Fruit fly (Drosophila melanogaster) whole organism, embryonic: Measurements from ENCODE around the gene TwdlX.

ENCODE experiments used
- ATbp ChIP-seq: fragments of 200-800 bp; sonication (Bioruptor generic); optimal IDR thresholded peaks from 2 replicates; lab custom pipeline; 2017; ENCODE audit warnings: missing biosample characterization, mild to moderate bottlenecking, missing genetic modification characterization, missing genetic modification reagents
- Adf1 ChIP-seq: fragments of 200-800 bp; sonication (Bioruptor generic); IDR thresholded peaks from 2 replicates; pipeline ENCODE4 v1.3.6; 2022; ENCODE audit warnings: missing biosample characterization, missing genetic modification characterization
- CG10274 ChIP-seq: fragments of 200-800 bp; sonication (Bioruptor generic); optimal IDR thresholded peaks from 3 replicates; lab custom pipeline; 2017; ENCODE audit warnings: missing biosample characterization, mild to moderate bottlenecking, missing genetic modification characterization
- CG10979 ChIP-seq: fragments of 200-800 bp; sonication (Bioruptor generic); optimal IDR thresholded peaks from 2 replicates; lab custom pipeline; 2018; ENCODE audit warnings: missing biosample characterization, mild to moderate bottlenecking, missing genetic modification characterization, moderate library complexity
- CG11085 ChIP-seq: fragments of 200-800 bp; sonication (Bioruptor generic); IDR thresholded peaks from 2 replicates; pipeline ENCODE4 v1.3.6; 2022; ENCODE audit warnings: missing biosample characterization, missing genetic modification characterization
- CG11696 ChIP-seq: fragments of 200-800 bp; sonication (Bioruptor generic); IDR thresholded peaks from 2 replicates; pipeline ENCODE4 v1.3.6; 2022; ENCODE audit warnings: missing biosample characterization, missing genetic modification characterization
- CG12219 ChIP-seq: fragments of 200-800 bp; sonication (Bioruptor generic); optimal IDR thresholded peaks from 3 replicates; lab custom pipeline; 2018; ENCODE audit warnings: missing biosample characterization, mild to moderate bottlenecking, missing genetic modification characterization
- CG12236 ChIP-seq: fragments of 200-800 bp; sonication (Bioruptor generic); optimal IDR thresholded peaks from 2 replicates; lab custom pipeline; 2016; ENCODE audit warnings: missing biosample characterization, missing genetic modification characterization
- CG12942 ChIP-seq: fragments of 200-800 bp; sonication (Bioruptor generic); optimal IDR thresholded peaks from 3 replicates; lab custom pipeline; 2016; ENCODE audit warnings: missing biosample characterization, missing genetic modification characterization
- CG17359 ChIP-seq: fragments of 200-800 bp; sonication (Bioruptor generic); optimal IDR thresholded peaks from 3 replicates; lab custom pipeline; 2018; ENCODE audit warnings: missing biosample characterization, mild to moderate bottlenecking, missing genetic modification characterization, moderate library complexity
- CG17385 ChIP-seq: fragments of 200-800 bp; sonication (Bioruptor generic); optimal IDR thresholded peaks from 3 replicates; lab custom pipeline; 2018; ENCODE audit warnings: missing biosample characterization, mild to moderate bottlenecking, missing genetic modification characterization
- CG32532 ChIP-seq: fragments of 200-800 bp; sonication (Bioruptor generic); IDR thresholded peaks from 2 replicates; pipeline ENCODE4 v1.3.6; 2022; ENCODE audit warnings: missing biosample characterization, missing genetic modification characterization
- CG34376 ChIP-seq: fragments of 200-800 bp; sonication (Bioruptor generic); optimal IDR thresholded peaks from 2 replicates; lab custom pipeline; 2018; ENCODE audit warnings: missing biosample characterization, mild to moderate bottlenecking, missing genetic modification characterization
- CG6791 ChIP-seq: fragments of 200-800 bp; sonication (Bioruptor generic); IDR thresholded peaks from 3 replicates; pipeline ENCODE4 v1.3.6; 2022; ENCODE audit warnings: missing biosample characterization, missing genetic modification characterization; ENCODE audit not compliant: partially characterized antibody
- CG8388 ChIP-seq: fragments of 200-800 bp; sonication (Bioruptor generic); optimal IDR thresholded peaks from 2 replicates; lab custom pipeline; 2019; ENCODE audit warnings: missing biosample characterization, mild to moderate bottlenecking, missing genetic modification characterization, moderate library complexity
- CG8924 ChIP-seq: fragments of 200-800 bp; optimal IDR thresholded peaks from 3 replicates; lab custom pipeline; 2019; ENCODE audit warnings: missing biosample characterization, mild to moderate bottlenecking, missing genetic modification characterization, moderate library complexity
- CkIIα-i1 ChIP-seq: fragments of 200-800 bp; sonication (Bioruptor generic); IDR thresholded peaks from 2 replicates; pipeline ENCODE4 v1.3.6; 2022; ENCODE audit warnings: missing biosample characterization, missing genetic modification characterization
- CrebB ChIP-seq: fragments of 200-800 bp; sonication (Bioruptor generic); optimal IDR thresholded peaks from 3 replicates; lab custom pipeline; 2018; ENCODE audit warnings: missing biosample characterization, mild to moderate bottlenecking, missing genetic modification characterization
- D19B ChIP-seq: fragments of 200-800 bp; sonication (Bioruptor generic); optimal IDR thresholded peaks from 2 replicates; lab custom pipeline; 2017; ENCODE audit warnings: missing biosample characterization, mild to moderate bottlenecking, missing genetic modification characterization
- Dbx ChIP-seq: fragments of 200-800 bp; sonication (Bioruptor generic); IDR thresholded peaks from 3 replicates; pipeline ENCODE4 v1.3.6; 2022; ENCODE audit warnings: missing biosample characterization, missing genetic modification characterization
- E2f2 ChIP-seq: fragments of 200-800 bp; sonication (Bioruptor generic); IDR thresholded peaks from 2 replicates; pipeline ENCODE4 v1.3.6; 2022; ENCODE audit warnings: missing biosample characterization, missing genetic modification characterization
- Fer2 ChIP-seq: fragments of 200-800 bp; sonication (Bioruptor generic); optimal IDR thresholded peaks from 2 replicates; lab custom pipeline; 2018; ENCODE audit warnings: missing biosample characterization, mild to moderate bottlenecking, missing genetic modification characterization, moderate library complexity
- GATAe ChIP-seq: fragments of 200-800 bp; sonication (Bioruptor generic); conservative IDR thresholded peaks from 2 replicates; pipeline ENCODE4 v1.3.6; 2022; ENCODE audit warnings: missing biosample characterization, missing genetic modification characterization
- Hmx ChIP-seq: fragments of 200-800 bp; sonication (Bioruptor generic); optimal IDR thresholded peaks from 2 replicates; lab custom pipeline; 2016; ENCODE audit warnings: missing biosample characterization, missing genetic modification characterization
- MESR4 ChIP-seq: fragments of 200-800 bp; sonication (Bioruptor generic); optimal IDR thresholded peaks from 2 replicates; lab custom pipeline; 2018; ENCODE audit warnings: missing biosample characterization, mild to moderate bottlenecking, missing genetic modification characterization, moderate library complexity
- Meics ChIP-seq: fragments of 200-800 bp; sonication (Bioruptor generic); optimal IDR thresholded peaks from 2 replicates; lab custom pipeline; 2017; ENCODE audit warnings: missing biosample characterization, mild to moderate bottlenecking, missing genetic modification characterization
- Mes4 ChIP-seq: fragments of 200-800 bp; sonication (Bioruptor generic); optimal IDR thresholded peaks from 2 replicates; lab custom pipeline; 2016; ENCODE audit warnings: missing biosample characterization, missing genetic modification characterization
- Nf-YB ChIP-seq: fragments of 200-800 bp; sonication (Bioruptor generic); optimal IDR thresholded peaks from 3 replicates; lab custom pipeline; 2019; ENCODE audit warnings: missing biosample characterization, mild to moderate bottlenecking, missing genetic modification characterization, moderate library complexity
- Six4 ChIP-seq: fragments of 200-800 bp; sonication (Bioruptor generic); optimal IDR thresholded peaks from 2 replicates; lab custom pipeline; 2016; ENCODE audit warnings: missing biosample characterization, missing genetic modification characterization
- disco-r ChIP-seq: fragments of 200-800 bp; sonication (Bioruptor generic); optimal IDR thresholded peaks from 2 replicates; lab custom pipeline; 2016; ENCODE audit warnings: missing biosample characterization, missing genetic modification characterization
- en ChIP-seq: fragments of 200-800 bp; sonication (Bioruptor generic); optimal IDR thresholded peaks from 2 replicates; lab custom pipeline; 2016; ENCODE audit warnings: missing biosample characterization, missing genetic modification characterization
- exex ChIP-seq: fragments of 200-800 bp; sonication (Bioruptor generic); optimal IDR thresholded peaks from 4 replicates; lab custom pipeline; 2018; ENCODE audit warnings: missing biosample characterization, mild to moderate bottlenecking, missing genetic modification characterization, moderate library complexity
- ftz-f1 ChIP-seq: fragments of 200-800 bp; sonication (Bioruptor generic); optimal IDR thresholded peaks from 2 replicates; lab custom pipeline; 2016; ENCODE audit warnings: missing biosample characterization, missing genetic modification characterization
- gem ChIP-seq: fragments of 200-800 bp; sonication (Bioruptor generic); optimal IDR thresholded peaks from 2 replicates; lab custom pipeline; 2019; ENCODE audit warnings: missing biosample characterization, mild to moderate bottlenecking, missing genetic modification characterization, moderate library complexity
- grn ChIP-seq: fragments of 200-800 bp; sonication (Bioruptor generic); optimal IDR thresholded peaks from 3 replicates; lab custom pipeline; 2017; ENCODE audit warnings: missing biosample characterization, missing genetic modification characterization
- ham ChIP-seq: fragments of 200-800 bp; sonication (Bioruptor generic); IDR thresholded peaks from 2 replicates; pipeline ENCODE4 v1.3.6; 2022; ENCODE audit warnings: missing biosample characterization, missing genetic modification characterization
- hbn ChIP-seq: fragments of 200-800 bp; sonication (Bioruptor generic); IDR thresholded peaks from 2 replicates; pipeline ENCODE4 v1.3.6; 2022; ENCODE audit warnings: missing biosample characterization, missing genetic modification characterization; ENCODE audit not compliant: partially characterized antibody
- jing ChIP-seq: fragments of 200-800 bp; sonication (Bioruptor generic); optimal IDR thresholded peaks from 2 replicates; lab custom pipeline; 2018; ENCODE audit warnings: missing biosample characterization, mild to moderate bottlenecking, missing genetic modification characterization
- luna ChIP-seq: fragments of 200-800 bp; sonication (Bioruptor generic); optimal IDR thresholded peaks from 2 replicates; lab custom pipeline; 2016; ENCODE audit warnings: missing biosample characterization, missing genetic modification characterization
- odd ChIP-seq: fragments of 200-800 bp; sonication (Bioruptor generic); optimal IDR thresholded peaks from 2 replicates; lab custom pipeline; 2017; ENCODE audit warnings: missing biosample characterization, mild to moderate bottlenecking, missing genetic modification characterization
- repo ChIP-seq: fragments of 200-800 bp; sonication (Bioruptor generic); optimal IDR thresholded peaks from 2 replicates; lab custom pipeline; 2016; ENCODE audit warnings: missing biosample characterization, missing genetic modification characterization
- ro ChIP-seq: fragments of 200-800 bp; sonication (Bioruptor generic); IDR thresholded peaks from 2 replicates; pipeline ENCODE4 v1.3.6; 2022; ENCODE audit warnings: missing biosample characterization, missing genetic modification characterization
- sd ChIP-seq: fragments of 200-800 bp; sonication (Bioruptor generic); optimal IDR thresholded peaks from 3 replicates; lab custom pipeline; 2018; ENCODE audit warnings: missing biosample characterization, mild to moderate bottlenecking, missing genetic modification characterization, moderate library complexity
- sr ChIP-seq: fragments of 200-800 bp; sonication (Bioruptor generic); IDR thresholded peaks from 3 replicates; pipeline ENCODE4 v1.3.6; 2022; ENCODE audit warnings: missing biosample characterization, missing genetic modification characterization
- stc ChIP-seq: fragments of 200-800 bp; sonication (Bioruptor generic); IDR thresholded peaks from 2 replicates; pipeline ENCODE4 v1.3.6; 2022; ENCODE audit warnings: missing biosample characterization, missing genetic modification characterization
- sug ChIP-seq: fragments of 200-800 bp; optimal IDR thresholded peaks from 2 replicates; lab custom pipeline; 2019; ENCODE audit warnings: missing biosample characterization, mild to moderate bottlenecking, missing genetic modification characterization, moderate library complexity
- wek ChIP-seq: fragments of 200-800 bp; sonication (Bioruptor generic); optimal IDR thresholded peaks from 3 replicates; lab custom pipeline; 2018; ENCODE audit warnings: missing biosample characterization, mild to moderate bottlenecking, missing genetic modification characterization, moderate library complexity
- yki ChIP-seq: fragments of >200 bp; optimal IDR thresholded peaks from 3 replicates; lab custom pipeline; 2018
- zfh2 ChIP-seq: fragments of 200-800 bp; sonication (Bioruptor generic); optimal IDR thresholded peaks from 2 replicates; lab custom pipeline; 2016; ENCODE audit warnings: missing biosample characterization, missing genetic modification characterization

TwdlX gene

dm6 chrX:16744345-16744744, 13.5 kb downstream of the TwdlX start (continued):
- TF ChIP-seq Hmx (GFP tag; lab: Kevin White, UChicago) = no peak
- 0 out of 3 replicates have a peak, but pooled peaks have one; percentile 9 for TF ChIP-seq CG6791 (GFP tag; lab: Robert Waterston, UW)
- TF ChIP-seq, all 482 proteins: peak for 4

dm6 chrX:16745942-16746341, 15.1 kb downstream of the TwdlX start:
- TF ChIP-seq sd (tag; lab: Kevin White, UChicago) = peak; percentile 48
- no peak for TF ChIP-seq sr
- peak; percentile 45; the same call in 1 of the 2 replicates for TF ChIP-seq CG11696 (GFP tag; lab: Robert Waterston, UW)
- no peak for TF ChIP-seq ro
- TF ChIP-seq CG17385 (GFP tag; lab: Kevin White, UChicago) = no peak
- peak; percentile 16 for TF ChIP-seq CG34376 (GFP tag; lab: Kevin White, UChicago)
- peak; percentile 64 for TF ChIP-seq exex
- peak; percentile 28 for TF ChIP-seq grn
- peak; percentile 85 for TF ChIP-seq sug (tag; lab: Kevin White, UChicago)
- no peak for TF ChIP-seq Adf1 (GFP tag; lab: Robert Waterston, UW)
- TF ChIP-seq GATAe = 0 out of 2 replicates have a peak, but pooled peaks have one; percentile 18
- TF ChIP-seq, all 482 proteins: peak for 7

dm6 chrX:16746824-16747223, 15.9 kb downstream of the TwdlX start:
- TF ChIP-seq hbn (no peak), jing (GFP tag; lab: Kevin White, UChicago) (no peak), odd (GFP tag; lab: Kevin White, UChicago) (no peak), CG12236 (GFP tag; lab: Kevin White, UChicago) (no peak), yki (no peak), zfh2 (GFP tag; lab: Kevin White, UChicago) (no peak), CG8924 (tag; lab: Kevin White, UChicago) (no peak), E2f2 (GFP tag; lab: Robert Waterston, UW) (no peak), Dbx (GFP tag; lab: Robert Waterston, UW) (no peak), MESR4 (no peak), stc (no peak), Mes4 (GFP tag; lab: Kevin White, UChicago) (no peak), ftz-f1 (GFP tag; lab: Kevin White, UChicago) (no peak), CG8388 (GFP tag; lab: Kevin White, UChicago) (no peak), CG12219 (GFP tag; lab: Kevin White, UChicago) (peak; percentile 8), luna (GFP tag; lab: Kevin White, UChicago) (no peak), CG12942 (GFP tag; lab: Kevin White, UChicago) (no peak), Fer2 (tag; lab: Kevin White, UChicago) (no peak), ATbp (GFP tag; lab: Kevin White, UChicago) (peak; percentile 0), CG17359 (tag; lab: Kevin White, UChicago) (peak; percentile 11), CG32532 (peak; percentile 26; the same call in 1 of the 2 replicates), CG11085 (GFP tag; lab: Robert Waterston, UW) (no peak), ham (GFP tag; lab: Robert Waterston, UW) (no peak), gem (tag; lab: Kevin White, UChicago) (no peak), Nf-YB (GFP tag; lab: Kevin White, UChicago) (no peak), CrebB (tag; lab: Kevin White, UChicago) (no peak), CG17385 (GFP tag; lab: Kevin White, UChicago) (peak; percentile 27), CkIIα-i1 (GFP tag; lab: Robert Waterston, UW) (no peak), Meics (GFP tag; lab: Kevin White, UChicago) (no peak), repo (GFP tag; lab: Kevin White, UChicago) (no peak), en (no peak), CG10979 (tag; lab: Kevin White, UChicago) (peak; percentile 27), wek (GFP tag; lab: Kevin White, UChicago) (no peak), Six4 (GFP tag; lab: Kevin White, UChicago) (no peak), D19B (GFP tag; lab: Kevin White, UChicago) (no peak), disco-r (GFP tag; lab: Kevin White, UChicago) (no peak), CG10274 (GFP tag; lab: Kevin White, UChicago) (no peak)
